Worm (Caenorhabditis elegans) whole organism, mixed stage, embryonic: ENCODE results near the gene ppt-1.

Experiments
- M03D4.4 ChIP-seq: sonication (generic microtip); optimal IDR thresholded peaks from 2 replicates; lab custom pipeline; 2017; ENCODE audit warnings: mild to moderate bottlenecking, missing genetic modification characterization, missing compliant biosample characterization
- bed-3 ChIP-seq: fragments of 200-800 bp; sonication (Bioruptor generic); optimal IDR thresholded peaks from 3 replicates; lab custom pipeline; 2018; ENCODE audit warnings: mild to moderate bottlenecking, missing genetic modification characterization, moderate library complexity, missing compliant biosample characterization
- blmp-1 ChIP-seq: fragments of 150-350 bp; optimal IDR thresholded peaks from 2 replicates; lab custom pipeline; 2014; ENCODE audit warnings: missing biosample characterization, missing genetic modification characterization
- ceh-39 ChIP-seq: fragments of 150-350 bp; optimal IDR thresholded peaks from 2 replicates; lab custom pipeline; 2014; ENCODE audit warnings: missing biosample characterization, missing genetic modification characterization
- ceh-83 ChIP-seq: fragments of 200-800 bp; sonication (Bioruptor generic); optimal IDR thresholded peaks from 2 replicates; lab custom pipeline; 2018; ENCODE audit warnings: mild to moderate bottlenecking, missing genetic modification characterization, missing compliant biosample characterization
- ces-1 ChIP-seq: fragments of 150-350 bp; optimal IDR thresholded peaks from 2 replicates; lab custom pipeline; 2014; ENCODE audit warnings: missing biosample characterization, missing genetic modification reagents, missing genetic modification characterization
- elt-1 ChIP-seq: sonication (generic microtip); optimal IDR thresholded peaks from 2 replicates; lab custom pipeline; 2017; ENCODE audit warnings: missing genetic modification characterization, mild to moderate bottlenecking, missing compliant biosample characterization, antibody characterized with exemption, moderate library complexity, borderline replicate concordance; ENCODE audit not compliant: insufficient read depth
- elt-3 ChIP-seq: fragments of 150-350 bp; optimal IDR thresholded peaks from 2 replicates; lab custom pipeline; 2014; ENCODE audit warnings: missing biosample characterization, missing genetic modification characterization
- flh-1 ChIP-seq: fragments of 200-800 bp; sonication (Bioruptor generic); optimal IDR thresholded peaks from 2 replicates; lab custom pipeline; 2018; ENCODE audit warnings: mild to moderate bottlenecking, missing genetic modification characterization, moderate library complexity, missing compliant biosample characterization
- ham-2 ChIP-seq: fragments of 200-800 bp; sonication (Bioruptor generic); optimal IDR thresholded peaks from 2 replicates; lab custom pipeline; 2018; ENCODE audit warnings: mild to moderate bottlenecking, missing genetic modification characterization, missing compliant biosample characterization
- hlh-1 ChIP-seq: fragments of 150-350 bp; optimal IDR thresholded peaks from 2 replicates; lab custom pipeline; 2014; ENCODE audit warnings: missing biosample characterization, missing genetic modification reagents, missing genetic modification characterization
- lin-13 ChIP-seq: fragments of 150-350 bp; optimal IDR thresholded peaks from 2 replicates; lab custom pipeline; 2014; ENCODE audit warnings: missing biosample characterization, missing genetic modification characterization
- lin-32 ChIP-seq: fragments of 200-800 bp; sonication (Bioruptor generic); optimal IDR thresholded peaks from 2 replicates; lab custom pipeline; 2018; ENCODE audit warnings: mild to moderate bottlenecking, missing genetic modification characterization, missing compliant biosample characterization
- lsy-2 ChIP-seq: fragments of 150-350 bp; optimal IDR thresholded peaks from 2 replicates; lab custom pipeline; 2014; ENCODE audit warnings: missing biosample characterization, missing genetic modification characterization
- mab-5 ChIP-seq: fragments of 150-350 bp; optimal IDR thresholded peaks from 2 replicates; lab custom pipeline; 2014; ENCODE audit warnings: missing biosample characterization, missing genetic modification characterization
- mep-1 ChIP-seq: fragments of 150-350 bp; optimal IDR thresholded peaks from 2 replicates; lab custom pipeline; 2017; ENCODE audit warnings: missing biosample characterization, missing genetic modification reagents, missing genetic modification characterization, inconsistent platforms
- mls-2 ChIP-seq: sonication (generic microtip); optimal IDR thresholded peaks from 2 replicates; lab custom pipeline; 2016; ENCODE audit warnings: mild to moderate bottlenecking, missing genetic modification characterization, moderate library complexity, missing compliant biosample characterization
- nhr-12 ChIP-seq: fragments of 150-350 bp; optimal IDR thresholded peaks from 2 replicates; lab custom pipeline; 2014; ENCODE audit warnings: missing biosample characterization, missing genetic modification characterization
- nhr-2 ChIP-seq: fragments of 150-350 bp; optimal IDR thresholded peaks from 2 replicates; lab custom pipeline; 2014; ENCODE audit warnings: missing biosample characterization, missing genetic modification characterization
- nhr-237 ChIP-seq: fragments of 150-350 bp; optimal IDR thresholded peaks from 2 replicates; lab custom pipeline; 2014; ENCODE audit warnings: missing biosample characterization, missing genetic modification characterization
- nhr-28 ChIP-seq: fragments of 150-350 bp; optimal IDR thresholded peaks from 2 replicates; lab custom pipeline; 2014; ENCODE audit warnings: missing biosample characterization, missing genetic modification characterization
- nhr-76 ChIP-seq: sonication (generic microtip); optimal IDR thresholded peaks from 2 replicates; lab custom pipeline; 2017; ENCODE audit warnings: missing biosample characterization, missing genetic modification characterization
- pha-4 ChIP-seq: fragments of 150-350 bp; optimal IDR thresholded peaks from 2 replicates; lab custom pipeline; 2018; ENCODE audit warnings: missing biosample characterization, missing genetic modification reagents, missing genetic modification characterization
- sem-2 ChIP-seq: fragments of 200-800 bp; sonication (Bioruptor generic); optimal IDR thresholded peaks from 2 replicates; lab custom pipeline; 2018; ENCODE audit warnings: mild to moderate bottlenecking, missing genetic modification characterization, missing compliant biosample characterization
- snpc-4 ChIP-seq: fragments of 150-350 bp; optimal IDR thresholded peaks from 2 replicates; lab custom pipeline; 2014; ENCODE audit warnings: missing biosample characterization, missing genetic modification characterization
- sptf-1 ChIP-seq: sonication (generic microtip); optimal IDR thresholded peaks from 2 replicates; lab custom pipeline; 2017; ENCODE audit warnings: mild to moderate bottlenecking, missing genetic modification characterization, moderate library complexity, missing compliant biosample characterization
- unc-120 ChIP-seq: sonication (generic microtip); optimal IDR thresholded peaks from 2 replicates; lab custom pipeline; 2017; ENCODE audit warnings: missing genetic modification characterization, missing compliant biosample characterization; ENCODE audit not compliant: poor library complexity, severe bottlenecking
- unc-39 ChIP-seq: fragments of 150-350 bp; optimal IDR thresholded peaks from 2 replicates; lab custom pipeline; 2014; ENCODE audit warnings: missing biosample characterization, missing genetic modification characterization
- unc-62 ChIP-seq: fragments of 150-350 bp; optimal IDR thresholded peaks from 2 replicates; lab custom pipeline; 2014; ENCODE audit warnings: missing biosample characterization, missing genetic modification reagents, missing genetic modification characterization
- zip-8 ChIP-seq: fragments of 150-350 bp; optimal IDR thresholded peaks from 2 replicates; lab custom pipeline; 2014; ENCODE audit warnings: missing biosample characterization, missing genetic modification characterization

The ppt-1 gene

DNA sequence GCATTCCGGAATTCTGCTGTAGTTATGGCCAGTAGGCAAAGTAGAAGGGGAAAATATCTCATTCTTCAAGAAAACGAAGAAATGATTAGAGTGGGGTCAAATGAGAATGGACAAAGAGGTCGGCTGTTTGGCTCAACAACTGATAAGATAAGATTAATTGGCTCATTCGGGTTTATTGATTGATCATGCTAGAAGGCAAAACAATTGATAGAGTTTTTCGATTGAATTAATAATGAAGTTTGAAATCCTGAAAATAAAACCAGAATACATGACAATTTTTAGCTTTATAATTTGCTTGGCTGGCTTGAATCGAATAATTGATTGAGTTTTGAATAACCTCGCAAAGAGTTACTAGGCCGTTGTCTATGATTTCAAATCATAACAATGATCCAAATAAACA lies at the start of gene ppt-1:
Gene ppt-1 (minus strand): TSS at position 101 of the 400 bp plus-strand sequence.
- TF ChIP-seq hlh-1 (tag; lab: Kevin White, UChicago) (no peak), ces-1 (GFP tag; lab: Kevin White, UChicago) (no peak), pha-4 (tag; lab: Kevin White, UChicago) (no peak), elt-3 (no peak), flh-1 (GFP tag; lab: Kevin White, UChicago) (no peak), unc-62 (GFP tag; lab: Kevin White, UChicago) (no peak)

DNA sequence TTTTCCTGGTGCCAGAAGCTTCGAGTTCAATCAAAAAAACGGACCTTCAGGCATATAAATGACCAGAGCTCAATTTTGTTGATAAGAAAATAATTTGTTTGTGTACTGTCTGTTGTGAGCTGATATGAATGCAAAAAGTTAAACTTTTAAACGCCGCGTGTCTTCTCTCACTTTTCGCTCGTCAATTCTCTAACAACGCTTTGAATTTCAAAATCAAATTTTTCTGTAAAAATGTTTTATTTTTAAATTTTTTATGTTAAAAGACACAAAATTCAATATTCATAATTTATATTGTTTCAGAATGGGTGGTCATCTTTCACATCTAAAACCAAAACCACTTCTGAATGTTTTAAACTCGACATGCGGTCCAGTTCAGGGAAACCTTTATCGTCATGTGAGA lies 47.8 kb upstream of the ppt-1 start, which contains the start of gene cest-31:
Gene cest-31 (plus strand): TSS at position 301 of the 400 bp plus-strand sequence.
- no peak for TF ChIP-seq lin-32 (GFP tag; lab: Kevin White, UChicago)

DNA sequence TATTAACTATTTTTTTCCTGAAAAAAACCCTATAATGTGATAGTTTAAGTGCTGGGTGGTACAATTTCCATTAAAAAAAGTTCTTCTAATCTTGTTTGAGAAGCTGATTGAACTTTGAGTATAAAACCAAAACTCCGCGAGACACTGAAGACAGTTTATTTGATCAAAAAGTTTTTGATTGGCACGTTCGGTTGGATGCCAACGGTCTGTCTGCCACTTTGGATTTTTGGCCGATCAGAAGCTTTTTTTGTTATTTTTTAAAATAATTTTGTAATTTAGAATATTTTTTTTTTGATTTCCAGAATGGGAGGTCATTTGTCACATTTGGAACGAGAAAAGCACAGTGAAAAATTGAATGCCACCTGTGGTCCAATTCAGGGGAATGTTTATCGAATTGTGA lies 43.4 kb upstream of the ppt-1 start, which contains the start of gene cest-28:
Gene cest-28 (plus strand): TSS at position 301 of the 400 bp plus-strand sequence.
- no peak for TF ChIP-seq ceh-83 (GFP tag; lab: Kevin White, UChicago)
- no peak for TF ChIP-seq unc-39 (tag; lab: Kevin White, UChicago)
- no peak for TF ChIP-seq unc-120
- no peak for TF ChIP-seq ham-2 (GFP tag; lab: Kevin White, UChicago)
- no peak for TF ChIP-seq sem-2
- no peak for TF ChIP-seq elt-1 (tag; lab: Kevin White, UChicago)
- TF ChIP-seq flh-1 (GFP tag; lab: Kevin White, UChicago): no peak
- no peak for TF ChIP-seq nhr-28 (tag; lab: Kevin White, UChicago)
- TF ChIP-seq snpc-4: no peak
- no peak for TF ChIP-seq ceh-39
- no peak for TF ChIP-seq zip-8 (tag; lab: Kevin White, UChicago)
- no peak for TF ChIP-seq nhr-237

- TF ChIP-seq M03D4.4 (no peak), ceh-83 (GFP tag; lab: Kevin White, UChicago) (no peak), flh-1 (GFP tag; lab: Kevin White, UChicago) (no peak), lin-13 (no peak), pha-4 (tag; lab: Kevin White, UChicago) (no peak), ham-2 (GFP tag; lab: Kevin White, UChicago) (no peak), ces-1 (GFP tag; lab: Kevin White, UChicago) (no peak), mep-1 (tag; lab: Kevin White, UChicago) (no peak), mab-5 (tag; lab: Kevin White, UChicago) (no peak), sptf-1 (no peak), bed-3 (GFP tag; lab: Kevin White, UChicago) (no peak)
These were observed 42.6 kb upstream of the ppt-1 start, which contains the start of gene str-180 for ce11 chrV:6668741-6669140. str-180 (minus strand) TSS chrV:6668841.

DNA sequence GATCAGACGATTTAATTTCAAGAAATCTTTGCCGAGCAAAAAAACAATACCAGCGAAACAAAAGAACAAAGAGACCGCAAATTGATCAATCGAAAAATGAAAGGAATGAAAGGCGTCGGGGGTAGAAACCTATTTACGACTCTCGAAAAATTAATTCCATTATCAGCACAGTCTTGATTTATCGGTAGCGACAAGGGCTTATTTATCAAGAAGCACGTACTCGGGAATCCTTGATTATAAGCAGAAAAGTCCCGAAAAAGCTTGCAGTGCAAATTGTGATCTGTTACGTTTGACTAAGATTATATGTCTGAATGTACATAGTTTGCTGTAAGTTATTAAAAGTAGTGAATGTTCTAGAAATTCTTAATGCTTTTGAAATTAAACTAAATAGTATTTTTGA lies 40.4 kb upstream of the ppt-1 start:
- no peak for TF ChIP-seq nhr-76

DNA sequence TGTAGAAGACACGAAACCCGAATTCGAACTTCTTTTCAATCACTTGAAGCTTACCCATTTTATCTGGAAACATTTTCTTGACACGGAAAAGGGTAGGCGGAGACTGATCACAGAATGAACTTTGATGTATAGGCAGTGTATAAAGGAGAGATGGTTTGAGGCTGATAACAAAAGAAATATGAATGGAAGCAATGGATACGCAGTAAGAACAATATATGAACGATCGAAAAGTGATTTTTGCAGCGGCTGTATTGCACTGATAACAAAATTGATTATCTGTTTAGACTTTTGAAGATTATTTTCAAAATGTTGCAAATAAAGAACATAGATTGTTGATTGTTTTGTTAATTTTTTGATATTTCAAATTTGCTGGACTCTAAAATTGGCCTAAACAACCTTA lies 39.6 kb upstream of the ppt-1 start, which contains the start of gene pmp-5:
Gene pmp-5 (minus strand): TSS at position 63 of the 400 bp plus-strand sequence.
- TF ChIP-seq flh-1 (GFP tag; lab: Kevin White, UChicago) (no peak), mls-2 (tag; lab: Kevin White, UChicago) (no peak), nhr-2 (tag; lab: Kevin White, UChicago) (no peak), nhr-237 (no peak), blmp-1 (no peak), lin-32 (GFP tag; lab: Kevin White, UChicago) (no peak), elt-1 (tag; lab: Kevin White, UChicago) (no peak), nhr-76 (no peak), pha-4 (tag; lab: Kevin White, UChicago) (no peak), ceh-39 (no peak), hlh-1 (tag; lab: Kevin White, UChicago) (no peak), sem-2 (no peak), nhr-12 (tag; lab: Kevin White, UChicago) (no peak), unc-39 (tag; lab: Kevin White, UChicago) (no peak), lsy-2 (tag; lab: Kevin White, UChicago) (no peak)
